Worm (Caenorhabditis elegans) whole organism, L4 larva: ENCODE measurements around the gene R09A8.1.

Source experiments
- F37D6.2 ChIP-seq: sonication (generic microtip); optimal IDR thresholded peaks from 2 replicates; lab custom pipeline; 2016; ENCODE audit warnings: mild to moderate bottlenecking, missing genetic modification characterization, missing compliant biosample characterization
- Y105C5A.15 ChIP-seq: fragments of 200-800 bp; sonication (Bioruptor generic); IDR thresholded peaks from 2 replicates; pipeline ENCODE4 v1.3.6; 2022; ENCODE audit warnings: missing genetic modification characterization, missing compliant biosample characterization
- Y5F2A.4 ChIP-seq: fragments of 200-800 bp; sonication (Bioruptor generic); optimal IDR thresholded peaks from 2 replicates; lab custom pipeline; 2018; ENCODE audit warnings: mild to moderate bottlenecking, missing genetic modification characterization, missing compliant biosample characterization
- Y75B8A.6 ChIP-seq: fragments of 200-800 bp; sonication (Bioruptor generic); IDR thresholded peaks from 2 replicates; pipeline ENCODE4 v1.3.6; 2022; ENCODE audit warnings: missing genetic modification reagents, missing genetic modification characterization, missing compliant biosample characterization
- ZK337.2 ChIP-seq: fragments of 200-800 bp; sonication (Bioruptor generic); IDR thresholded peaks from 2 replicates; pipeline ENCODE4 v1.3.6; 2022; ENCODE audit warnings: missing genetic modification reagents, missing genetic modification characterization, missing compliant biosample characterization
- aha-1 ChIP-seq: fragments of 150-350 bp; peaks from one replicate; lab custom pipeline; 2014; ENCODE audit warnings: missing biosample characterization, missing genetic modification characterization
- ama-1 ChIP-seq: fragments of 150-350 bp; optimal IDR thresholded peaks from 2 replicates; lab custom pipeline; 2014; ENCODE audit warnings: inconsistent platforms, mixed read lengths
- ceh-20 ChIP-seq: fragments of 200-800 bp; sonication (Bioruptor generic); IDR thresholded peaks from 2 replicates; pipeline ENCODE4 v1.3.6; 2022; ENCODE audit warnings: missing genetic modification reagents, missing genetic modification characterization, missing compliant biosample characterization
- ceh-28 ChIP-seq: fragments of 150-350 bp; optimal IDR thresholded peaks from 2 replicates; lab custom pipeline; 2014; ENCODE audit warnings: missing biosample characterization, missing genetic modification reagents, missing genetic modification characterization
- ceh-32 ChIP-seq: sonication (generic microtip); optimal IDR thresholded peaks from 2 replicates; lab custom pipeline; 2016; ENCODE audit warnings: mild to moderate bottlenecking, missing genetic modification characterization, missing compliant biosample characterization; ENCODE audit not compliant: poor library complexity
- ces-1 ChIP-seq: fragments of 150-350 bp; sonication (generic microtip); optimal IDR thresholded peaks from 4 replicates; lab custom pipeline; 2014; ENCODE audit warnings: missing biosample characterization, missing genetic modification reagents, missing genetic modification characterization
- cey-2 ChIP-seq: sonication (generic microtip); optimal IDR thresholded peaks from 3 replicates; lab custom pipeline; 2017; ENCODE audit warnings: missing genetic modification characterization, mild to moderate bottlenecking, missing compliant biosample characterization, antibody characterized with exemption, borderline replicate concordance; ENCODE audit not compliant: insufficient read depth
- daf-16 ChIP-seq, 3 experiments: sonication (generic microtip); optimal IDR thresholded peaks; 2 replicates each; lab custom pipeline; 2016 to 2017; ENCODE audit warnings: missing genetic modification characterization in 3 of 3, missing genetic modification reagents in 3 of 3, mild to moderate bottlenecking in 2 of 3, missing compliant biosample characterization in 2 of 3, missing biosample characterization in 1 of 3, moderate library complexity in 1 of 3
- daf-19 ChIP-seq: fragments of 200-800 bp; sonication (Bioruptor generic); conservative IDR thresholded peaks from 2 replicates; pipeline ENCODE4 v1.3.6; 2022; ENCODE audit warnings: missing genetic modification characterization, missing compliant biosample characterization
- dmd-8 ChIP-seq: fragments of 200-800 bp; sonication (Bioruptor generic); IDR thresholded peaks from 2 replicates; pipeline ENCODE4 v1.3.6; 2022; ENCODE audit warnings: missing genetic modification characterization, missing compliant biosample characterization
- dmd-9 ChIP-seq: fragments of 200-800 bp; sonication (Bioruptor generic); IDR thresholded peaks from 2 replicates; pipeline ENCODE4 v1.3.6; 2022; ENCODE audit warnings: missing genetic modification reagents, missing genetic modification characterization, missing compliant biosample characterization
- dpl-1 ChIP-seq: fragments of 150-350 bp; optimal IDR thresholded peaks from 2 replicates; lab custom pipeline; 2014; ENCODE audit warnings: missing biosample characterization, missing genetic modification reagents, missing genetic modification characterization
- egl-27 ChIP-seq: sonication (generic microtip); optimal IDR thresholded peaks from 3 replicates; lab custom pipeline; 2017; ENCODE audit warnings: missing biosample characterization, missing genetic modification reagents, missing genetic modification characterization
- egl-43 ChIP-seq: fragments of 200-800 bp; sonication (Bioruptor generic); IDR thresholded peaks from 2 replicates; pipeline ENCODE4 v1.3.6; 2022; ENCODE audit warnings: missing genetic modification reagents, missing genetic modification characterization, missing compliant biosample characterization
- fkh-10 ChIP-seq: fragments of 150-350 bp; optimal IDR thresholded peaks from 2 replicates; lab custom pipeline; 2014; ENCODE audit warnings: missing biosample characterization, missing genetic modification reagents, missing genetic modification characterization
- fos-1 ChIP-seq: fragments of 150-350 bp; optimal IDR thresholded peaks from 2 replicates; lab custom pipeline; 2014; ENCODE audit warnings: missing biosample characterization, missing genetic modification characterization
- hif-1 ChIP-seq, 2 experiments: sonication (generic microtip); optimal IDR thresholded peaks; 2 replicates each; lab custom pipeline; 2016 to 2017; ENCODE audit warnings: missing compliant biosample characterization in 2 of 2, missing genetic modification characterization in 2 of 2, missing genetic modification reagents in 2 of 2, missing genotype in 2 of 2, mild to moderate bottlenecking in 1 of 2
- hlh-30 ChIP-seq: sonication (generic microtip); optimal IDR thresholded peaks from 2 replicates; lab custom pipeline; 2017; ENCODE audit warnings: antibody characterized with exemption, mild to moderate bottlenecking, missing genetic modification characterization, missing compliant biosample characterization; ENCODE audit not compliant: insufficient read depth
- hmg-1.1 ChIP-seq: fragments of 200-800 bp; sonication (Bioruptor generic); IDR thresholded peaks from 2 replicates; pipeline ENCODE4 v1.3.6; 2022; ENCODE audit warnings: missing genetic modification reagents, missing genetic modification characterization, missing compliant biosample characterization
- jun-1 ChIP-seq: fragments of 150-350 bp; optimal IDR thresholded peaks from 2 replicates; lab custom pipeline; 2014; ENCODE audit warnings: missing biosample characterization, missing genetic modification reagents, missing genetic modification characterization
- lim-7 ChIP-seq: fragments of 200-800 bp; sonication (Bioruptor generic); IDR thresholded peaks from 2 replicates; pipeline ENCODE4 v1.3.6; 2022; ENCODE audit warnings: missing genetic modification characterization, missing compliant biosample characterization
- lin-29 ChIP-seq: fragments of 200-800 bp; sonication (Bioruptor generic); IDR thresholded peaks from 2 replicates; pipeline ENCODE4 v1.3.6; 2022; ENCODE audit warnings: missing genetic modification reagents, missing genetic modification characterization, missing compliant biosample characterization
- lin-38 ChIP-seq: fragments of 200-800 bp; sonication (Bioruptor generic); IDR thresholded peaks from 2 replicates; pipeline ENCODE4 v1.3.6; 2022; ENCODE audit warnings: missing genetic modification reagents, missing genetic modification characterization, missing compliant biosample characterization
- lsy-2 ChIP-seq, 2 experiments: fragments of 150-350 bp in 1 of 2; sonication (generic microtip) in 1 of 2; optimal IDR thresholded peaks; 2 replicates each; lab custom pipeline; 2014 to 2017; ENCODE audit warnings: missing biosample characterization in 2 of 2, missing genetic modification characterization in 2 of 2
- madf-5 ChIP-seq, 2 experiments: fragments of 200-800 bp; sonication (Bioruptor generic); IDR thresholded peaks; 2 replicates each; pipeline ENCODE4 v1.3.6; 2022; ENCODE audit warnings: missing compliant biosample characterization in 2 of 2, missing genetic modification characterization in 2 of 2
- madf-9 ChIP-seq: fragments of 200-800 bp; sonication (Bioruptor generic); conservative IDR thresholded peaks from 2 replicates; pipeline ENCODE4 v1.3.6; 2022; ENCODE audit warnings: missing genetic modification reagents, missing genetic modification characterization, missing compliant biosample characterization
- mdt-29 ChIP-seq: fragments of 200-800 bp; sonication (Bioruptor generic); IDR thresholded peaks from 2 replicates; pipeline ENCODE4 v1.3.6; 2022; ENCODE audit warnings: missing genetic modification reagents, missing genetic modification characterization, missing compliant biosample characterization
- mep-1 ChIP-seq: fragments of 150-350 bp; sonication (generic microtip); optimal IDR thresholded peaks from 3 replicates; lab custom pipeline; 2014; ENCODE audit warnings: missing biosample characterization, missing genetic modification characterization
- nhr-11 ChIP-seq: fragments of 150-350 bp; optimal IDR thresholded peaks from 2 replicates; lab custom pipeline; 2014; ENCODE audit warnings: missing biosample characterization, missing genetic modification characterization
- nhr-111 ChIP-seq: fragments of 200-800 bp; sonication (Bioruptor generic); optimal IDR thresholded peaks from 2 replicates; lab custom pipeline; 2018; ENCODE audit warnings: mild to moderate bottlenecking, missing genetic modification characterization, missing compliant biosample characterization
- nhr-237 ChIP-seq: sonication (generic microtip); optimal IDR thresholded peaks from 2 replicates; lab custom pipeline; 2017; ENCODE audit warnings: missing biosample characterization, missing genetic modification characterization
- php-3 ChIP-seq: fragments of 200-800 bp; sonication (Bioruptor generic); IDR thresholded peaks from 2 replicates; pipeline ENCODE4 v1.3.6; 2022; ENCODE audit warnings: missing genetic modification reagents, missing genetic modification characterization, missing compliant biosample characterization
- pqm-1 ChIP-seq: sonication (generic microtip); optimal IDR thresholded peaks from 2 replicates; lab custom pipeline; 2017; ENCODE audit warnings: missing biosample characterization, missing genetic modification characterization
- sdz-12 ChIP-seq: fragments of 200-800 bp; sonication (Bioruptor generic); optimal IDR thresholded peaks from 2 replicates; lab custom pipeline; 2018; ENCODE audit warnings: mild to moderate bottlenecking, missing genetic modification characterization, missing compliant biosample characterization
- spr-3 ChIP-seq: fragments of 200-800 bp; sonication (Bioruptor generic); optimal IDR thresholded peaks from 2 replicates; lab custom pipeline; 2018; ENCODE audit warnings: mild to moderate bottlenecking, missing genetic modification characterization, missing compliant biosample characterization
- tra-1 ChIP-seq: fragments of 200-800 bp; sonication (Bioruptor generic); IDR thresholded peaks from 2 replicates; pipeline ENCODE4 v1.3.6; 2022; ENCODE audit warnings: missing genetic modification reagents, missing genetic modification characterization, missing compliant biosample characterization
- zfp-3 ChIP-seq: fragments of 200-800 bp; sonication (Bioruptor generic); conservative IDR thresholded peaks from 2 replicates; pipeline ENCODE4 v1.3.6; 2022; ENCODE audit warnings: missing genetic modification reagents, missing genetic modification characterization, missing compliant biosample characterization
- zip-2 ChIP-seq: fragments of 150-350 bp; optimal IDR thresholded peaks from 2 replicates; lab custom pipeline; 2014; ENCODE audit warnings: missing biosample characterization, missing genetic modification characterization

The R09A8.1 gene

DNA sequence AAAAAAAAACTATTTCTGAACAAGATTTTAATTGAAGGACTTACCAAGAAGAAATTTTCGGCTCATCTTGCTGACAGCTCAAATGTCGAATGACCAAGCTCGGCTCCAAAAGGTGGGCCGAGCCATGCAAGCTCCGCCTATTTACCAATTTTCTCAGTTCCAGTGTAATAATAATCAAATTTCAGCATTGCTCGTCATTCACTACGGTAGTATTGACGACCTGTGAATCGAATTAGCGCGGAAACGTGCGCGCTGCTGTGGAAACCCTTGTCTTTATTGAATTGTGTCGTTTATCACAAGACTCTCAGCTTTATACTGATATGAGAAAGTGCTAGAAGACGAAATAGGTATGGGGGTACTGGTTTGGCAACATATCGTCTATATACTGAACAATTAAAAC is 50.0 kb downstream of the R09A8.1 start, which contains the start of gene nlp-76:
Gene nlp-76 (minus strand): TSS at position 367 of the 400 bp plus-strand sequence.
- TF ChIP-seq daf-19 = no peak
- TF ChIP-seq hmg-1.1 (GFP tag; lab: Robert Waterston, UW) = 0 out of 2 replicates have a peak, but pooled peaks have one; percentile 36
- peak; percentile 15 for TF ChIP-seq sdz-12 (GFP tag; lab: Kevin White, UChicago)
- no peak for TF ChIP-seq pqm-1 (tag; lab: Kevin White, UChicago)
- TF ChIP-seq dpl-1 = no peak
- TF ChIP-seq hif-1 (tag; optimal IDR thresholded peaks at IDR 0.05; lab: Kevin White, UChicago) = no peak
- TF ChIP-seq zfp-3 = 0 out of 2 replicates have a peak, but pooled peaks have one; percentile 11
- no peak for TF ChIP-seq ces-1 (GFP tag; lab: Kevin White, UChicago)
- no peak for TF ChIP-seq F37D6.2 (tag; lab: Kevin White, UChicago)
- 0 out of 2 replicates have a peak, but pooled peaks have one; percentile 21 for TF ChIP-seq php-3
- no peak for TF ChIP-seq mdt-29 (GFP tag; lab: Robert Waterston, UW)
- TF ChIP-seq nhr-111 = no peak
- no peak for TF ChIP-seq fkh-10 (GFP tag; lab: Kevin White, UChicago)
- TF ChIP-seq ceh-32 (tag; lab: Kevin White, UChicago) = no peak
- no peak for TF ChIP-seq cey-2 (tag; lab: Kevin White, UChicago)
- TF ChIP-seq ama-1 (lab: Kevin White, UChicago) = no peak
- TF ChIP-seq mep-1 (tag; lab: Kevin White, UChicago) = peak; percentile 41
- TF ChIP-seq hlh-30 (tag; lab: Kevin White, UChicago) = peak; percentile 56
- no peak for TF ChIP-seq dmd-8 (GFP tag; lab: Robert Waterston, UW)
- 0 out of 2 replicates have a peak, but pooled peaks have one; percentile 6 for TF ChIP-seq lin-38 (GFP tag; lab: Robert Waterston, UW)
- no peak for TF ChIP-seq zip-2 (tag; lab: Kevin White, UChicago)
- no peak for TF ChIP-seq ceh-20 (GFP tag; lab: Robert Waterston, UW)
- no peak for TF ChIP-seq daf-16 (GFP tag; optimal IDR thresholded peaks at IDR 0.05; lab: Kevin White, UChicago)
- TF ChIP-seq daf-16 (tag; optimal IDR thresholded peaks at IDR 0.05; lab: Kevin White, UChicago) = peak; percentile 41
- TF ChIP-seq egl-27 (tag; lab: Kevin White, UChicago) = no peak
- peak; percentile 98 for TF ChIP-seq aha-1 (tag; lab: Kevin White, UChicago)
- TF ChIP-seq nhr-237 (tag; lab: Kevin White, UChicago) = no peak
- TF ChIP-seq Y75B8A.6 (GFP tag; lab: Robert Waterston, UW) = no peak
- TF ChIP-seq Y105C5A.15 (GFP tag; lab: Robert Waterston, UW) = no peak
- TF ChIP-seq nhr-11 (tag; lab: Kevin White, UChicago) = no peak
- TF ChIP-seq fos-1 (tag; lab: Kevin White, UChicago) = no peak
- no peak for TF ChIP-seq jun-1 (tag; lab: Kevin White, UChicago)
- 0 out of 2 replicates have a peak, but pooled peaks have one; percentile 52 for TF ChIP-seq egl-43 (GFP tag; lab: Robert Waterston, UW)
- TF ChIP-seq lim-7 (GFP tag; lab: Robert Waterston, UW) = peak; percentile 61; the same call in 1 of the 2 replicates
- peak; percentile 41; the same call in 1 of the 2 replicates for TF ChIP-seq dmd-9 (GFP tag; lab: Robert Waterston, UW)
- no peak for TF ChIP-seq tra-1 (GFP tag; lab: Robert Waterston, UW)
- no peak for TF ChIP-seq ZK337.2 (GFP tag; lab: Robert Waterston, UW)
- no peak for TF ChIP-seq madf-5 (GFP tag; IDR thresholded peaks at IDR 0.05; lab: Robert Waterston, UW)
- TF ChIP-seq lin-29 (GFP tag; lab: Robert Waterston, UW) = no peak
- TF ChIP-seq madf-9 (GFP tag; lab: Robert Waterston, UW) = no peak
- TF ChIP-seq ceh-28 (tag; lab: Kevin White, UChicago) = no peak
- TF ChIP-seq spr-3 (GFP tag; lab: Kevin White, UChicago) = peak; percentile 39
- no peak for TF ChIP-seq Y5F2A.4
- TF ChIP-seq lsy-2 (tag; optimal IDR thresholded peaks at IDR 0.05; lab: Kevin White, UChicago) = peak in 1 of 2 experiments; percentile 37
